Worm (Caenorhabditis elegans): ENCODE results near the gene chil-21.
"Not testable (repeated sequence)": the region's sequence is repeated elsewhere in the genome, so short reads cannot be mapped to it uniquely, and the experiment has no call there.

DNA sequence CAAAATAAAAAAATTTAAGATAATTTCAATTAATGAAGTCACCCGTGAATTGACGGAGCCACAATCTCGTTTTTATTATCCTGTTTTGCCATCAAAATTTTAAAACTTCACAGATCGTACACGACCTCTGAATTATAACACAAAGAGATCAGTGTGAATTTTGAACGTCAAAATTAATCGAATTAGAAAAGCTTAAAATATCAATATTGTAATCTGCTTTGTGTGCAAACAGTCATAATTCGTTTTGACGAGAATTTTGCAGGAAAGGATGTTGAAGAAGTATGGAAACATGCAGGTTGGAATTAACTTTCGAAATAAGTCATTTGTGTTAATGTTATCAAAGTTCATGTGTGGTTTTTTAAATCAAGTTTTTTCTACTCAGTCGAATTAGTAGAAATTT lies at the start of gene chil-21:
- TF ChIP-seq F55B11.4 (tag; optimal IDR thresholded peaks at IDR 0.05; ENCODE audit: borderline replicate concordance, insufficient read depth); let-607 (tag; optimal IDR thresholded peaks at IDR 0.05): not testable (repeated sequence)
